Worm (Caenorhabditis elegans) whole organism, L4 larva: ENCODE results near the gene R02D5.6.
A peak's percentile ranks its signal among the peaks of the same experiment; 100 is the strongest.

ENCODE experiments used
- F44E2.7 ChIP-seq: fragments of 200-800 bp; sonication (Bioruptor generic); IDR thresholded peaks from 2 replicates; pipeline ENCODE4 v2.1.2; 2022; ENCODE audit warnings: missing genetic modification characterization, missing compliant biosample characterization
- F49E8.2 ChIP-seq: sonication (generic microtip); optimal IDR thresholded peaks from 2 replicates; lab custom pipeline; 2016; ENCODE audit warnings: missing compliant biosample characterization, mild to moderate bottlenecking, missing genetic modification characterization, borderline replicate concordance
- snpc-4 ChIP-seq: fragments of 150-350 bp; optimal IDR thresholded peaks from 2 replicates; lab custom pipeline; 2014; ENCODE audit warnings: missing biosample characterization, missing genetic modification characterization
- unc-62 ChIP-seq, 3 experiments: fragments of 150-350 bp in 1 of 3; sonication (generic microtip); optimal IDR thresholded peaks in 2 of 3; peaks in 1 of 3; 1 replicate in 1 of 3; 2 replicates in 2 of 3; lab custom pipeline; 2014 to 2017; ENCODE audit warnings: missing biosample characterization in 3 of 3, missing genetic modification characterization in 3 of 3, missing genetic modification reagents in 3 of 3, missing genotype in 1 of 3

DNA sequence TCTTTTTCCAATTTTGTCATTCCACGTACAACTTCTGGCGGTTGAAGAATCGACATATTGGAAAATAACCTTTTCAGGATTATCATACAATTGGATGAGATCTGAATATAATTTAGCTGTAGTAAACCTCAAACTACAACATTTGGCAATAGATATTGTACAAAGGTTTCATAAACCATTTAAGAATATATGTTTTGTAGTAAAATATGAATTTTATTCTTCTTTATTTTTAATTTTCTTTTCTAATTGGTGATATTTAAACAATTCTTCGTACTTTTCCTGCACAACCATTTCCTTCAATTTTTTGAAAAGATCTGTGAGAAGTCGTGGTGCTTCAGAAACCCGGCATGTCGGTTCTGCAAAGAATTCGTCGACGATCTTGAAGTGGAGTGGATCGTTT, 3.1 kb upstream of the R02D5.6 start, which contains the start of gene C53A5.17:
- TF ChIP-seq F44E2.7, result no peak
- peak in 1 of 2 experiments; percentile 32 for TF ChIP-seq unc-62 (GFP tag; optimal IDR thresholded peaks at IDR 0.05 in 1 of 2; lab: Kevin White, UChicago)
- TF ChIP-seq unc-62 (tag; optimal IDR thresholded peaks at IDR 0.05; lab: Kevin White, UChicago), result no peak
- TF ChIP-seq snpc-4 (tag; lab: Kevin White, UChicago), result no peak
- no peak for TF ChIP-seq F49E8.2 (tag; lab: Kevin White, UChicago)
